Worm (Caenorhabditis elegans): ENCODE data around the gene ZK1307.7.

Gene ZK1307.7

DNA sequence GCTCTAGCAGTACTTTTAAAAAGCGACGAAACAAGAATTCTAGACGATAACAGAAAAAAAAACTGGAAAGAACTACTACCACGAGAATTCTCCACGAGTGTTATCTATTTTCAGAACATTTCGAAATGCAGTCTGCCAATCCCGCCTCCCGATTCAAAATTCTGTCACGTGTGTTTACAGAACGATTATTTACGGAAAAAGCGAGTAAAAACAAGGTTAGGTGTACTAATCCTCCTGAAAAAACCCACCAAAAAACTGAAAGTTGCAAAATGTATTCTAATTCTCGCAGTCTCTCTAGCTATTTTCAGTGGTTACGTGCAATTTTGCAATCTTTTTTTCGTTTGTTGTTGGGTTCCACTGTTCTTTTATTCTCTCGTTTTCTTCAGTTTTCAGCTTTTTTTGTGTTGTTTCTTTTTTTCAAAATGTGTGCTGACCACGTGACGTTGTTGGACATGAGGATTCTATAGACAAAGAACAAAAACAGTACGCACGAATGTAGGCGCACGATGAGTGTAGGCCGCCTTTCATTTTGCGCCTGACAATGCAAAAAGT lies 29.8 kb upstream of the ZK1307.7 start:
- TF ChIP-seq unc-62 (GFP tag; optimal IDR thresholded peaks at IDR 0.05), result no peak

DNA sequence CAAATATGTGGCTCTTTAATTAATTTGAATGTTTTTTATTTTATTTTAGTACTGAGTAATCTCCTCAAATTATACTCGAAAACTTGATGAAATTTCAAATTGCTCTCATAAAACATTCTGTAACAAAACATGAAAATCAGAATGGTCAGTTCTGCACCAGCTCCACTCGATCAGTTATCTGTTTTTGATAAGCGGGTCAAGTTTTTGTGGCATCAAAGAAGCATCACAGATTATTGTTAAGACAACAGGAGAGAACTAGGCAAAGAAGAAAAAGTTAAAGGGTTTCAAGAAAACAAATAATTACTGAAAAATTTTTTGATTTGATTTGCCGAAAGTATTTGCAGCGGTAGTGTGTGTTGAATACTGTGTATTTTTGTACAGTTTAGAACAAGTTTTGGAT lies 29.3 kb upstream of the ZK1307.7 start:
- TF ChIP-seq unc-62 (GFP tag; optimal IDR thresholded peaks at IDR 0.05), result no peak

DNA sequence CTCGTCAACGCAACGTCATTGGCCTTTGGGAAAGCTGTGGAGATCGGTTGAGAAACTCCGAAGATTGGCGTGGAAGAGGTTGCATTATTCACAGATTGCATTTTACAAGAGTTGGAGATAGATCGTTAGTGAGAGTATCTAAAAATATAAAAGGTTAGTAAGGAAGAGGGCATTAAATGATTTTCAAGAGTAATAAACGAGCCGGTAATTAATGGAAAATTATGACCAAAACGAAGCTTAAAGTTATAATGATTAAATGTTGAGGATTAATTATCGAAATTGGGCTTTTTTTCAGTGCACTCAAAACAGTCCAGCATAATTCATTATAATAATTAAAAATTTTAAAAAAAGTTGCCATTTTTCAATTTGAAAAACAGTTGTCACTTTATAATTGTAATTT lies 27.1 kb upstream of the ZK1307.7 start, which contains the start of gene pap-2:
pap-2 (minus strand) TSS at position 101 of the 400 bp plus-strand sequence.
- TF ChIP-seq unc-62 (GFP tag; optimal IDR thresholded peaks at IDR 0.05), result no peak

DNA sequence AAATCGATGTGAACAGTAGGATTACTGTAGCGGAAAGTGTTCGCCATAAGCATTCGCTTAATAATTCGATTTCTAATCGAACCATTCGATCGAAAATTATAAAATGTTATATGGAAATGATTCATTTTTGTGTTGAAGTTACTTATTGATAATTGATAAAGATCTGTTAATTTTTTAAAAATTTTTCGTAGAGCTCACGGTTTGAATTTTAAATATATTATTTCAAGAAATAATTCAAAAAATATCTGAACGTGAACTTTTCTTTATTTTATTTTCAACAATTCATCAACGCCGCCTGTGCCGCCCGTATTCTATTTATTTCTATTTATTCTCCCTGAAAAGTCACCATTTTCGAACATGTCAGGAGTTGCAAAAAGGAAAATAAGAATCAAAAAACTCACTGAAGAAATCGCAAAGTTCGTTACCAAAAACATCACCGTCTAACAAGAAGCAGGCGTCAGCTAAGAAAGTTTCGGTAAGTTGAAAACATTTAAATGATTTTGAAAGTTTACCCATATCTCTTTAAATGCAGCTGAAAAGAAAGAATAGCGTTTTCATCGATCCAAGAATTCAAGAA lies 25.0 kb upstream of the ZK1307.7 start, which contains the start of the genes T15H9.5 and T15H9.4:
T15H9.5 (minus strand) TSS at position 101 of the 577 bp plus-strand sequence.
T15H9.4 (plus strand) TSS at position 527 of the 577 bp plus-strand sequence.
- no peak for TF ChIP-seq unc-62 (GFP tag; optimal IDR thresholded peaks at IDR 0.05)

DNA sequence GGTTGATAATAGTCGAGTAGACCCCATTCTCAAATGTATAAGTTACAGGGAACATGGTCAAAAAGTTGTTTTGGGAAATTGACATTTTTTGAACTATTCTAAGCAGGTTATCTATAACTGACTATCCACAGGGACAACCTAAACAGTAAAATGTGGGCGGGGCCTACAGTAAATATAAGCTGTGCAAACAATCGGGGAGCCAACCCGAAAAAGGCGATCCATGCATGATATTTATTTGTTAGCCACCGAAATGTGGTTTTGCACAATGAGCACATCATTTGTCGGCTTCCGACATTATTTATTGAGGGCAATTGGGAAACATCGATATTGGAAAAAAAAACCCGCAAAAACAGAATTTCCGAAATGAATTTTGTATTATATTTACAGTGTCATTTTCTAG lies 21.7 kb upstream of the ZK1307.7 start, which contains the start of gene hlh-6:
hlh-6 (minus strand) TSS at position 101 of the 400 bp plus-strand sequence.
- TF ChIP-seq unc-62 (GFP tag; optimal IDR thresholded peaks at IDR 0.05), result no peak

DNA sequence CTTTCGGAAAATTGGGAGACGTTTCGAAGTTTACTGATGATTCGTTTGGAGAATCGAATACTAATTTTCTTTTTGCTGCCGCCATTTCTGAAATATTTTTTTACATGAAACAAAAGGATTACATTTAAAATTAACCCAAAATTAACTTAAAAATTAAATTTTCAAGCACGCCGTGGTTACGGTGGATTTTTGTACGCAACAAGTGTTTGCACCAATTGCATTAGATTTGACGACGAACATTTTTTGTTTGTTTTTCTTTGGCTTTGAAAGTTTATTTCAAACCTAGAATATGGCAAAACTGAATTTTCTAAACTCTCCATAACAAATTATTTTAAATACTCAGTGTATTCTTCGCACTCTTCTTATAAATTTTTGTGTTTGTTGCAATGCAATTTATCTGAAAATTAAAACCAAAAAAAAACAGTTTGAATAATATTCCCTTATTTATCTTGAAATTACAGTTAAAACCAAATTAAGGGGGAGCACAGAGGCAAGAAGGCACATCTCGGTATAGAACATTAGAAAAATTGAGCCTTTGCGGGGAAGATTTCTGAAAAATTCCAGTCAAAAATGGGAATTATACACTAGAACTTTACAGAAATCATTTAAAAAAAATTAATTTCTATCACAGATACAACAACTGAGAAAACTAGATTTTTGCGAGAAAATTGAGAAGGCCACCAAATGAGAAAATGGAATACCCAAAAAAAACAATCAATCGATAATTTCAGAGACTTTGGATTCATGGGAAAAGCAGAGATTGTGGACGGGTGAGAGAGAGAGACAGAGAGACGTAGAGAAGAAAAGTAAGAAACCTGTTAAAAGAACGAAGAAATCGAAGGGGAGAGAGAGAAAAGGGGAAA lies 19.1 kb upstream of the ZK1307.7 start, which contains the start of gene hal-3:
hal-3 (minus strand) TSS at position 87 of the 863 bp plus-strand sequence.
- no peak for TF ChIP-seq unc-62 (GFP tag; optimal IDR thresholded peaks at IDR 0.05)

DNA sequence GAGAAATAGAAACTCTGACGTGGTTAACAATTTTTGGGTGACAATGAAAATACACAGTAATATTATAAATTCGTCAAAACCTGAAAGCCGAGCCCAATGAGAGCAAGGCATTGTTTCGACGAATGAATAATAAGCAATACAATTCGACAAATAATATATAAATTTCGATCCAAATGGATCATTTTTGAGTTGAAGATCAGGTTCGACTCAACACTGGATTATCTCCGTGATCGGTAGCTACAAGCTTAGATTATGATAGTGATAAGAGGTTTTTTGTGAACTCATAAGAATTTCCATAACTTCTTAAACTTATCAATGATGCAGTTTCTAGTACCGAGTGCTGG lies 18.5 kb upstream of the ZK1307.7 start:
- TF ChIP-seq unc-62 (GFP tag; optimal IDR thresholded peaks at IDR 0.05), result no peak

DNA sequence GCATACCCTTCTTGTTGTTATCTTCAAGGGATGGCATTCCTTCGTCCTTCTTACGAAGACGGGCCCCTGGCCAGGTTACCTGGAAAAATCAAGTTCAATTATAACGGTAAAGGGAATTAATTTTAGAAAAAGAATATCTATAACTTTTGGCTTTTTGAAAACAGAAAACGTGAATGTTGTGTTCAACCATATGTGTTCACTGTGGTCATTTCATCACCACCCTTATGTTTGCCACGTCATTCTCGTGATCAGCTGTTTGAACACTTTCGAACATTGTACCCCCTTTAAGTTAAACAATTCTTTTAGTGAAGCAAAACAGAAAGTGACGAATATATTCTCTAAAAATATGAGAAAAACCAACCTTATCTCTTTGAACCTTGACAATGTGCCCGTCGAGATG lies 17.6 kb upstream of the ZK1307.7 start:
- TF ChIP-seq unc-62 (GFP tag; optimal IDR thresholded peaks at IDR 0.05), result no peak

DNA sequence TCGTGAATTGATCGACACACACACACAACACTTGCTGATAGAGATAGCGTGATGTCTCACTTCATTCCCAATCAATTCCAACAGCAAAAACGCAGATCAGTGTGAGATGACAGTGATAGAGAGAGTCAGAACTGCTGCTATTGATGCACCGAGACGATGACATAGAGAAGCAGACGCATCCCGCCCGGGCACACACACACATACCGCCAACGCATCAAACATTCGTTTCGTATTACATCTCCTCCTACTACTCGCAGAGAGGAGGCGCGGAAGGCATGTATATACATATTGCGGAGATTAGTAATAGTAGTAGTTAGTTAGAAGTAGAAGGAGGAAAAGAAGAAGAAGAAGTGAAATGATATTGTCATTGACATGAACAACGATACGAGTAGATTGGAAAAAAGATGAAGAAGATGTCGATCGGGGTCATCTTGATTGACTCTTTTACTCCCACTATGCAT lies 17.0 kb upstream of the ZK1307.7 start:
- TF ChIP-seq unc-62 (GFP tag; optimal IDR thresholded peaks at IDR 0.05), result no peak

DNA sequence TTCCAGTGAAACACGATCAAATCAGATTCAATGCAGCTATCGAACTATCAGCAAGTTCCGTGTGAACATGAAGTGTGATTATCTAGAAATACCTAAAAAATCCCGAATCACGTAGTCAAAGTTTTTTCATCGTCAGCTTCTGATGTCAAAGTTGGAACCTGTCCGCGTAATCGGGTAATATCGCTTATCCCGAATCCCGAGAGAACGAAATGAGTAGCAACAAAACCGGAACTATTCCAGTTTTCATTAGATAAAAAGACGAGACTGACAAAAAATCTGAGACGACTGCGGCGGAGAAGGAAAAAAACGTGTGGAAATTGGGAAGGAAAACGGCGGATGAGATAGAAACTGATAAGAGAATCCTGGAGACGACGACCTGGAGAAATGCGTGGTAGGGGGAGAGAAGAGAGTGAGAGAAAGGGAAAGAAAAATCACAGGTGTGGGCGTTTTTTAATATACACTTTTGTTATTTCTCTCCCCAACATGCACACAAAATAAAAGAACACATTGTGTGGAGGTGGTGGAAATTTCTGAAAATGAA lies 16.3 kb upstream of the ZK1307.7 start:
- no peak for TF ChIP-seq unc-62 (GFP tag; optimal IDR thresholded peaks at IDR 0.05)

DNA sequence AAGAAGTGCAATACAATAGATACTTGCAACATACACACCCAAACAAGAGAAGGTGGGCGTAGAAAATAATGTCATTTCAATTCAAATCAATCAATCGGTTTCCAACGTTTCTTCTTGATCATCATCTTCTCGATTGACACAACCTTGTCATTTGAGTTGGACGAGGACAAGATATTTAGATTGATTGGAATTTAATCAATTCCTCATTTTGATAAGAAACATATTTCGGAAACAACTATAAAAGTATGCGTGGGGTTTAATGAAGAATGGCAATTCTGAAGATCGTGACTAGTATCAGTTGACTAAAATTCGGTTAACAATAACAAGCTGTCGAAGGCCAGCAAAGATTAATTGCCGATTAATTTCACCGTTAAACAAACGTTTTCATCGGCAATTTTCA lies 15.8 kb upstream of the ZK1307.7 start:
- no peak for TF ChIP-seq unc-62 (GFP tag; optimal IDR thresholded peaks at IDR 0.05)

DNA sequence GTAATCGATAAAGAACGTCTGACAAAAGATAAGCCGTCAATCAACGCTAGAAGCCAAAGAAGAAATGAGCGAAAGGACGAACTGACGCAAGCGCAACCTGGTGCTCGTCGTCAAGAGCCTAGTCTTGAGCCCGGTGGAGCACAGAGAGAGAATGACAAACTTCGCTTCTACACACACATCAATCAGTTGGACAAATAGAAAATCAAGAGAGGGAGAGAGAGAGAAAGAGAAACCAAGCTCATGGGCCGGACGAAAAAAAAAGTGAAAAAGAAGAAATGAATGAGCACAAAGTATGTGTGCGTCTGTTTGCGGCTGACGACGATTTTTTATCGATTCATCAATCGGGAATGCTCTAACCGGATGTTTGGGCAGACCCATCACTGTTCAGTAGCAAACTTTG lies 15.3 kb upstream of the ZK1307.7 start:
- no peak for TF ChIP-seq unc-62 (GFP tag; optimal IDR thresholded peaks at IDR 0.05)

DNA sequence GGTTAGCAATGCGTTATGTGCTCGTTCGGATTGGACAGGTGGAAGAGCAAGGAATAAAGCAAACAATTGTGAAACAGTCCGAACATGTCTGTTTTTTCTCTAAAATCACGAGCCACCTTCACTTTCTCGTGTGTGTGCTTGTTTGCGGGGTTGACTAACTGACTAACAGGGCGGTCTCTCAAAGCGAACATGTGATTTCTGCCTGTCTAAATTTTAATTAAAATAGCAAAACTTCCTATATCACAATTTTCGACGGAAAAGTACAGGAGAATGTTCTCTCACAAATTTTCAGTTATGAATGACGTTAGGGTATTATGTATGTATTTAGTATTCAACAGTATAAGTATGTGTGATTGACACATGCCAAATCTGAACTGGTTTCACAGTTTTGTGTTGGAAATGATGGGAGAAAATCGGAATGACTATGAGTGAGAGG lies 14.5 kb upstream of the ZK1307.7 start:
- no peak for TF ChIP-seq unc-62 (GFP tag; optimal IDR thresholded peaks at IDR 0.05)

DNA sequence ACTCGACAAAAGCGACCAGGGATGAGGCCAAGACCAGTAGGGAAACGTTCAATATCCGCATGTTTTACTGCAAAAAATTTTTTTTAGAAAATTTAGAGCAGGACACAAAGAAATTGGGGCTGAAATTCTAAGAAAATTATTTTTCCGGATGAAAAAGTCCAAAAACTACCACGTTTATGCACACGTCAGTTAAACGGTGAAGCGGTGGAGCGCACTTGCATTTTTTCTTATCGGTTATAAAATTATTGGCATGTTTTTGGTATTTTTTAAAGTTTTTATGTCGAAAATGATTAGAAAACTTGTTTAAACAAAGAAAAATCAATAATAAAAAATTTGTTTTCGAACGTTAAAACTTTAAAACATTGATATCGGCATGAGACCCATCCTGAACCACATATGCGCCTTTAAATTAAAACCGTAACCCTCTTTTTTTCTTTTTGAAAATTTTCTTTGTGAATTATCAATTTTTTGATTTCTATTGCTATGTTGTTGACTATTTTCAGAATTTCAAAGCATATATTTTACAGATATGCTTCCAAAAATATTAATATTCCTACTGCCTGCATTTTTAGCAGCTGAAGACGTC lies 12.2 kb upstream of the ZK1307.7 start, which contains the start of the genes dnj-20 and ZK1307.8:
dnj-20 (minus strand) TSS at position 67 of the 586 bp plus-strand sequence.
ZK1307.8 (plus strand) TSS at position 504 of the 586 bp plus-strand sequence.
- TF ChIP-seq unc-62 (GFP tag; optimal IDR thresholded peaks at IDR 0.05), result no peak

DNA sequence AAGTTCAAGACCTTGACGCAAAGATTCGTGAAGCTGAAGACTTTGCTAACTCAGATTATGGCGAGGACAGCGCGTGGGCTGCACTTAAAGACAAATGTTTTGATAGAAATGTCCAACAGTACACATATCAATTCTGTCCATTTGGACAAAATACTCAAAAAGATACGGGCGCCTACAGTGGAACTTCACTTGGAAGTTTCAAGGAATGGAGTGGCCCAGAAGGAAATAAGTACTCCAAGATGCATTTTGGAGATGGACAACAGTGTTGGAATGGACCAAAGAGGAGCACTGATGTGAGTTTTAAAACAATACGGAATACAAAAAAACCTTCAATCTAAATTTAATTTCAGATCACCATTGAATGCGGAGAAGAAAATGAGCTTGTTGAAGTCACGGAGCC lies 10.5 kb upstream of the ZK1307.7 start:
- TF ChIP-seq unc-62 (GFP tag; optimal IDR thresholded peaks at IDR 0.05), result no peak

DNA sequence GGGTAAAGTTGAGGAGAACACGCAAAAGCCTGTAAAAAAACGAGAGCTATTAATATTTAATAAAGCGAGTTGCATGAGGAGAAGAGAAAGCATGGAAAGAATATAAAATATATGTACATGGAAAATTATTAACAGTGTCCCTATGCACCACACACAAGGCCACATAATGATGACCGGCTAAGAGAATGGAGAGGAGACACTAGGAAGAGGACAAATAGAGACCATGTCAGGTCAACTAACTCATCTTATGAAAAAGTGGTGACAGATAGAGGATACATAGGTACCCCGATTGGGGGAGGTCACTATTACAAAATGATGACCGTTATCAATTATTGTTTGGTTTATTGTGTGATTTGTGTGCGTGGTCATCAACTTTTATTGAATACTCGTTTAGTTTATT lies 8.0 kb downstream of the ZK1307.7 start, which contains the start of gene fzr-1:
fzr-1 (minus strand) TSS at position 29 of the 400 bp plus-strand sequence.
- no peak for TF ChIP-seq unc-62 (GFP tag; optimal IDR thresholded peaks at IDR 0.05)

Measured in whole organism, dauer.